Worm (Caenorhabditis elegans): Measurements from ENCODE around the gene trf-1.
A peak's percentile ranks its signal among the peaks of the same experiment; 100 is the strongest.

Gene trf-1

DNA sequence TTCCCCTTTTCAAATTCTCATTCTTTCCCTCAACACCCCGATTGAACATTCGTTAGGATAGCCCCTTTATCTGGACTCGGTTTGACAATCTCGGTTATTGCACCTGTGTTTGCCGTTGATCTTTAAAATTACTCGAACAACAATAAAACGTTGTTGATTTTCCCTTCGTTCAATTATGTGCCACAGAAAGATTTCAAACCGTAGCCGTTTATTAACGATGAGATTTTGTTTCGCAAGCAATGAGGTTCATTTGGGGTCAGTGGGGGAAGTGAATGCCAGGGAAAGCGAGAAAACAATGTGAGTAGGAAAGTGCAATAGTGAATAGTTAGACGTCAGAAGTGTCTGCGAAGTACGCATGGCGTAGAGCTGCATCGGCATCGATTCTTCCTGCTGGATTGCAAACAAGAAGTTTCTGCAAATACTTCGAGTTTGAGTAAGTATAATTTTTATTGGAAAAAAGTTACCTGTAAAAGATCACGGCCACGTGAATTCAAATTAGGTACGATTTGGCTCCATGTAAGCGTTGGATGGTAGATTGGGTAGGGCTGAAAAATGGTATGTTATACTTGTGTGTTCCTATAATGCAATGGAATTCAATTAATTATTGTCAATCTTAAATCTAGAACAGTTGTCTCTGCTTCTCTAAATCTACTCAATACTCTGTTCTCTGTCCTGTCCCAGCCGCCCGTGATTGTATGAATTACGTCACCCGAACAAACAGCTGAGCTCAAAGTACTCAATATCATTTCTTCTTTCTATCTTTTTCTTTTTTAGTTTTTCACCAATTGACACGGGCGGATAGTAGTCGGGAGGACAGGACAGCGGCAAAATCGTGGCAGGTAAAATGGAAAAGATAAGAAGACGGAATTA is 34.5 kb downstream of the trf-1 start, which contains the start of gene kel-3:
TSS of gene kel-3 (plus strand) at position 328 of the 870 bp plus-strand sequence.
- TF ChIP-seq tbp1 (GFP tag; optimal IDR thresholded peaks at IDR 0.05): peak; percentile 71
- TF ChIP-seq madf-8 (GFP tag; conservative IDR thresholded peaks at IDR 0.05): peak; percentile 20; the same call in 1 of the 2 replicates
- TF ChIP-seq Y79H2A.3 (GFP tag; conservative IDR thresholded peaks at IDR 0.05): peak; percentile 95
- peak; percentile 54 for TF ChIP-seq nhr-179 (tag; optimal IDR thresholded peaks at IDR 0.05)
- TF ChIP-seq hrde-1 (tag; optimal IDR thresholded peaks at IDR 0.05; ENCODE audit: borderline replicate concordance): peak; percentile 98
- TF ChIP-seq lin-40 (tag; optimal IDR thresholded peaks at IDR 0.05): peak; percentile 51
- TF ChIP-seq T26A5.8 (tag; optimal IDR thresholded peaks at IDR 0.05): peak; percentile 98
- peak; percentile 98 for TF ChIP-seq fkh-3 (tag; optimal IDR thresholded peaks at IDR 0.05)
- TF ChIP-seq attf-3 (GFP tag; conservative IDR thresholded peaks at IDR 0.05): peak; percentile 32; the same call in 1 of the 2 replicates
- TF ChIP-seq aptf-2 (GFP tag; conservative IDR thresholded peaks at IDR 0.05): no peak
- TF ChIP-seq pha-4 (tag; optimal IDR thresholded peaks at IDR 0.05): peak; percentile 72
- peak; percentile 94 for TF ChIP-seq Y56A3A.18 (GFP tag; IDR thresholded peaks at IDR 0.05)
- peak; percentile 90 for TF ChIP-seq Y95B8A.8 (GFP tag; IDR thresholded peaks at IDR 0.05)
- TF ChIP-seq ceh-58 (GFP tag; IDR thresholded peaks at IDR 0.05): peak; percentile 89; the same call in 1 of the 2 replicates
- TF ChIP-seq ztf-22 (GFP tag; optimal IDR thresholded peaks at IDR 0.05): peak; percentile 95
- TF ChIP-seq lin-54 (GFP tag; optimal IDR thresholded peaks at IDR 0.05): peak; percentile 86
- peak; percentile 73 for TF ChIP-seq lsl-1 (GFP tag; optimal IDR thresholded peaks at IDR 0.05)
- TF ChIP-seq ZK185.1 (tag; optimal IDR thresholded peaks at IDR 0.05; ENCODE audit: poor library complexity, severe bottlenecking): peak; percentile 66
- TF ChIP-seq Y67H2A.10 (GFP tag; conservative IDR thresholded peaks at IDR 0.05): no peak
- TF ChIP-seq bed-1 (GFP tag; IDR thresholded peaks at IDR 0.05): peak; percentile 82; the same call in 1 of the 2 replicates
- TF ChIP-seq Y53G8AR.9 (GFP tag; conservative IDR thresholded peaks at IDR 0.05): peak; percentile 97
- TF ChIP-seq ztf-6 (GFP tag; IDR thresholded peaks at IDR 0.05): no peak; the same call in 1 of the 2 replicates
- TF ChIP-seq nhr-27 (tag; optimal IDR thresholded peaks at IDR 0.05): peak; percentile 76
- TF ChIP-seq F33H1.4 (GFP tag; IDR thresholded peaks at IDR 0.05): peak; percentile 67
- peak; percentile 81 for TF ChIP-seq atf-7 (tag; optimal IDR thresholded peaks at IDR 0.05)
- TF ChIP-seq gei-17 (GFP tag; optimal IDR thresholded peaks at IDR 0.05): peak; percentile 10
- peak; percentile 63 for TF ChIP-seq snpc-3.4 (tag; optimal IDR thresholded peaks at IDR 0.05)
- TF ChIP-seq C17E4.6 (GFP tag; IDR thresholded peaks at IDR 0.05): peak; percentile 81
- TF ChIP-seq hlh-12 (tag; optimal IDR thresholded peaks at IDR 0.05): no peak
- peak; percentile 40 for TF ChIP-seq efl-1 (GFP tag; optimal IDR thresholded peaks at IDR 0.05)
- peak; percentile 92 for TF ChIP-seq lin-26 (GFP tag; IDR thresholded peaks at IDR 0.05)
- peak; percentile 89 for TF ChIP-seq hsf-1 (GFP tag; IDR thresholded peaks at IDR 0.05)
- peak; percentile 87 for TF ChIP-seq attf-6 (GFP tag; IDR thresholded peaks at IDR 0.05)
- peak in 2 of 3 experiments; percentile 62 to 89 for TF ChIP-seq lin-35 (GFP tag; optimal IDR thresholded peaks at IDR 0.05)
- peak; percentile 70 for TF ChIP-seq attf-5 (GFP tag; optimal IDR thresholded peaks at IDR 0.05)
- TF ChIP-seq dox-1 (GFP tag; IDR thresholded peaks at IDR 0.05): peak; percentile 83
- TF ChIP-seq F22D6.2 (tag; optimal IDR thresholded peaks at IDR 0.05): peak; percentile 27
- TF ChIP-seq nhr-120 (GFP tag; IDR thresholded peaks at IDR 0.05): no peak
- TF ChIP-seq mcd-1 (GFP tag; IDR thresholded peaks at IDR 0.05): peak; percentile 74
- peak; percentile 75 for TF ChIP-seq T07F8.4 (tag; optimal IDR thresholded peaks at IDR 0.05)
- peak; percentile 57 for TF ChIP-seq snpc-1.1 (tag; optimal IDR thresholded peaks at IDR 0.05; ENCODE audit: insufficient read depth)
- TF ChIP-seq chd-7 (tag; optimal IDR thresholded peaks at IDR 0.05): peak; percentile 96
- TF ChIP-seq ceh-79 (tag; optimal IDR thresholded peaks at IDR 0.05): peak; percentile 96
- peak; percentile 78 for TF ChIP-seq die-1 (tag; optimal IDR thresholded peaks at IDR 0.05)
- peak; percentile 33 for TF ChIP-seq xnd-1 (tag; optimal IDR thresholded peaks at IDR 0.05)
